Worm (Caenorhabditis elegans) whole organism, L4 larva: ENCODE measurements around the gene rnp-5.

Experiments used
- F10B5.3 ChIP-seq: sonication (generic microtip); optimal IDR thresholded peaks from 2 replicates; lab custom pipeline; 2016; ENCODE audit warnings: mild to moderate bottlenecking, missing genetic modification characterization, missing compliant biosample characterization
- F26F4.8 ChIP-seq: fragments of 200-800 bp; sonication (Bioruptor generic); conservative IDR thresholded peaks from 2 replicates; pipeline ENCODE4 v1.3.6; 2022; ENCODE audit warnings: missing genetic modification characterization, missing compliant biosample characterization
- F49E8.2 ChIP-seq: sonication (generic microtip); optimal IDR thresholded peaks from 2 replicates; lab custom pipeline; 2016; ENCODE audit warnings: missing compliant biosample characterization, mild to moderate bottlenecking, missing genetic modification characterization, borderline replicate concordance
- R02D3.7 ChIP-seq: fragments of 150-350 bp; sonication (generic microtip); optimal IDR thresholded peaks from 3 replicates; lab custom pipeline; 2014; ENCODE audit warnings: missing biosample characterization, missing genetic modification characterization
- T26A8.4 ChIP-seq: fragments of 200-800 bp; sonication (Bioruptor generic); IDR thresholded peaks from 2 replicates; pipeline ENCODE4 v1.3.6; 2022; ENCODE audit warnings: missing genetic modification characterization, missing compliant biosample characterization
- Y5F2A.4 ChIP-seq: fragments of 200-800 bp; sonication (Bioruptor generic); optimal IDR thresholded peaks from 2 replicates; lab custom pipeline; 2018; ENCODE audit warnings: mild to moderate bottlenecking, missing genetic modification characterization, missing compliant biosample characterization
- Y75B8A.6 ChIP-seq: fragments of 200-800 bp; sonication (Bioruptor generic); IDR thresholded peaks from 2 replicates; pipeline ENCODE4 v1.3.6; 2022; ENCODE audit warnings: missing genetic modification reagents, missing genetic modification characterization, missing compliant biosample characterization
- aha-1 ChIP-seq: fragments of 150-350 bp; peaks from one replicate; lab custom pipeline; 2014; ENCODE audit warnings: missing biosample characterization, missing genetic modification characterization
- arid-1 ChIP-seq: fragments of 200-800 bp; sonication (Bioruptor generic); conservative IDR thresholded peaks from 2 replicates; pipeline ENCODE4 v1.3.6; 2022; ENCODE audit warnings: missing genetic modification reagents, missing genetic modification characterization, missing compliant biosample characterization
- attf-4 ChIP-seq: sonication (generic microtip); optimal IDR thresholded peaks from 3 replicates; lab custom pipeline; 2017; ENCODE audit warnings: missing biosample characterization, missing genetic modification characterization
- ceh-28 ChIP-seq: fragments of 150-350 bp; optimal IDR thresholded peaks from 2 replicates; lab custom pipeline; 2014; ENCODE audit warnings: missing biosample characterization, missing genetic modification reagents, missing genetic modification characterization
- ceh-62 ChIP-seq: sonication (generic microtip); optimal IDR thresholded peaks from 2 replicates; lab custom pipeline; 2017; ENCODE audit warnings: missing biosample characterization, missing genetic modification characterization
- ces-1 ChIP-seq: fragments of 150-350 bp; sonication (generic microtip); optimal IDR thresholded peaks from 4 replicates; lab custom pipeline; 2014; ENCODE audit warnings: missing biosample characterization, missing genetic modification reagents, missing genetic modification characterization
- cey-2 ChIP-seq: sonication (generic microtip); optimal IDR thresholded peaks from 3 replicates; lab custom pipeline; 2017; ENCODE audit warnings: missing genetic modification characterization, mild to moderate bottlenecking, missing compliant biosample characterization, antibody characterized with exemption, borderline replicate concordance; ENCODE audit not compliant: insufficient read depth
- daf-12 ChIP-seq: fragments of 150-350 bp; optimal IDR thresholded peaks from 2 replicates; lab custom pipeline; 2014; ENCODE audit warnings: missing biosample characterization, missing genetic modification reagents, missing genetic modification characterization
- daf-8 ChIP-seq: fragments of 200-800 bp; sonication (Bioruptor generic); IDR thresholded peaks from 2 replicates; pipeline ENCODE4 v1.3.6; 2022; ENCODE audit warnings: missing genetic modification characterization, missing compliant biosample characterization
- dmd-6 ChIP-seq: fragments of 200-800 bp; sonication (Bioruptor generic); IDR thresholded peaks from 2 replicates; pipeline ENCODE4 v1.3.6; 2022; ENCODE audit warnings: missing genetic modification reagents, missing genetic modification characterization, missing compliant biosample characterization
- dve-1 ChIP-seq: sonication (generic microtip); optimal IDR thresholded peaks from 2 replicates; lab custom pipeline; 2017; ENCODE audit warnings: antibody characterized with exemption, mild to moderate bottlenecking, missing genetic modification characterization, missing compliant biosample characterization; ENCODE audit not compliant: insufficient read depth
- egl-43 ChIP-seq: fragments of 200-800 bp; sonication (Bioruptor generic); IDR thresholded peaks from 2 replicates; pipeline ENCODE4 v1.3.6; 2022; ENCODE audit warnings: missing genetic modification reagents, missing genetic modification characterization, missing compliant biosample characterization
- fos-1 ChIP-seq: fragments of 150-350 bp; optimal IDR thresholded peaks from 2 replicates; lab custom pipeline; 2014; ENCODE audit warnings: missing biosample characterization, missing genetic modification characterization
- gei-8 ChIP-seq: fragments of 200-800 bp; sonication (Bioruptor generic); optimal IDR thresholded peaks from 2 replicates; lab custom pipeline; 2018; ENCODE audit warnings: mild to moderate bottlenecking, missing genetic modification characterization, missing compliant biosample characterization
- hlh-11 ChIP-seq: fragments of 200-800 bp; sonication (Bioruptor generic); optimal IDR thresholded peaks from 2 replicates; lab custom pipeline; 2018; ENCODE audit warnings: mild to moderate bottlenecking, missing genetic modification characterization, missing compliant biosample characterization
- jun-1 ChIP-seq: fragments of 150-350 bp; optimal IDR thresholded peaks from 2 replicates; lab custom pipeline; 2014; ENCODE audit warnings: missing biosample characterization, missing genetic modification reagents, missing genetic modification characterization
- lim-7 ChIP-seq: fragments of 200-800 bp; sonication (Bioruptor generic); IDR thresholded peaks from 2 replicates; pipeline ENCODE4 v1.3.6; 2022; ENCODE audit warnings: missing genetic modification characterization, missing compliant biosample characterization
- lin-29 ChIP-seq: fragments of 200-800 bp; sonication (Bioruptor generic); IDR thresholded peaks from 2 replicates; pipeline ENCODE4 v1.3.6; 2022; ENCODE audit warnings: missing genetic modification reagents, missing genetic modification characterization, missing compliant biosample characterization
- mdl-1 ChIP-seq, 2 experiments: fragments of 150-350 bp in 1 of 2; sonication (generic microtip) in 1 of 2; optimal IDR thresholded peaks; 2 replicates each; lab custom pipeline; 2014 to 2017; ENCODE audit warnings: missing biosample characterization in 2 of 2, missing genetic modification characterization in 2 of 2
- mes-2 ChIP-seq: sonication (generic microtip); optimal IDR thresholded peaks from 2 replicates; lab custom pipeline; 2016; ENCODE audit warnings: missing genotype, mild to moderate bottlenecking, missing genetic modification characterization, missing compliant biosample characterization; ENCODE audit not compliant: poor library complexity, severe bottlenecking
- mxl-2 ChIP-seq: fragments of 200-800 bp; sonication (Bioruptor generic); conservative IDR thresholded peaks from 2 replicates; pipeline ENCODE4 v1.3.6; 2022; ENCODE audit warnings: missing genetic modification reagents, missing genetic modification characterization, missing compliant biosample characterization
- nhr-102 ChIP-seq: sonication (generic microtip); optimal IDR thresholded peaks from 2 replicates; lab custom pipeline; 2016; ENCODE audit warnings: mild to moderate bottlenecking, missing genetic modification characterization, moderate library complexity, missing compliant biosample characterization
- nhr-11 ChIP-seq: fragments of 150-350 bp; optimal IDR thresholded peaks from 2 replicates; lab custom pipeline; 2014; ENCODE audit warnings: missing biosample characterization, missing genetic modification characterization
- nhr-237 ChIP-seq: sonication (generic microtip); optimal IDR thresholded peaks from 2 replicates; lab custom pipeline; 2017; ENCODE audit warnings: missing biosample characterization, missing genetic modification characterization
- nhr-28 ChIP-seq: fragments of 150-350 bp; optimal IDR thresholded peaks from 2 replicates; lab custom pipeline; 2014; ENCODE audit warnings: missing biosample characterization, missing genetic modification characterization
- nhr-48 ChIP-seq: sonication (generic microtip); optimal IDR thresholded peaks from 2 replicates; lab custom pipeline; 2016; ENCODE audit warnings: mild to moderate bottlenecking, missing genetic modification characterization, missing compliant biosample characterization
- nhr-76 ChIP-seq: fragments of 150-350 bp; optimal IDR thresholded peaks from 2 replicates; lab custom pipeline; 2014; ENCODE audit warnings: missing biosample characterization, missing genetic modification characterization
- pha-4 ChIP-seq, 2 experiments: fragments of 150-350 bp in 1 of 2; fragments of 200-800 bp in 1 of 2; sonication (Bioruptor generic) in 1 of 2; IDR thresholded peaks in 1 of 2; optimal IDR thresholded peaks in 1 of 2; 2 replicates each; pipeline versions ENCODE4 v1.3.6 to Lab custom; 2014 to 2022; ENCODE audit warnings: missing genetic modification characterization in 2 of 2, missing genetic modification reagents in 2 of 2, missing biosample characterization in 1 of 2, missing compliant biosample characterization in 1 of 2
- pqm-1 ChIP-seq: sonication (generic microtip); optimal IDR thresholded peaks from 2 replicates; lab custom pipeline; 2017; ENCODE audit warnings: missing biosample characterization, missing genetic modification characterization
- rbr-2 ChIP-seq: sonication (generic microtip); optimal IDR thresholded peaks from 2 replicates; lab custom pipeline; 2016; ENCODE audit warnings: missing genotype, missing genetic modification characterization, missing compliant biosample characterization
- spr-1 ChIP-seq: sonication (generic microtip); optimal IDR thresholded peaks from 2 replicates; lab custom pipeline; 2016; ENCODE audit warnings: mild to moderate bottlenecking, missing genetic modification characterization, missing compliant biosample characterization
- spr-3 ChIP-seq: fragments of 200-800 bp; sonication (Bioruptor generic); optimal IDR thresholded peaks from 2 replicates; lab custom pipeline; 2018; ENCODE audit warnings: mild to moderate bottlenecking, missing genetic modification characterization, missing compliant biosample characterization
- zfp-2 ChIP-seq: sonication (generic microtip); optimal IDR thresholded peaks from 2 replicates; lab custom pipeline; 2016; ENCODE audit warnings: mild to moderate bottlenecking, missing genetic modification characterization, missing compliant biosample characterization
- ztf-11 ChIP-seq: fragments of 150-350 bp; optimal IDR thresholded peaks from 2 replicates; lab custom pipeline; 2014; ENCODE audit warnings: missing biosample characterization, missing genetic modification characterization

The rnp-5 gene

DNA sequence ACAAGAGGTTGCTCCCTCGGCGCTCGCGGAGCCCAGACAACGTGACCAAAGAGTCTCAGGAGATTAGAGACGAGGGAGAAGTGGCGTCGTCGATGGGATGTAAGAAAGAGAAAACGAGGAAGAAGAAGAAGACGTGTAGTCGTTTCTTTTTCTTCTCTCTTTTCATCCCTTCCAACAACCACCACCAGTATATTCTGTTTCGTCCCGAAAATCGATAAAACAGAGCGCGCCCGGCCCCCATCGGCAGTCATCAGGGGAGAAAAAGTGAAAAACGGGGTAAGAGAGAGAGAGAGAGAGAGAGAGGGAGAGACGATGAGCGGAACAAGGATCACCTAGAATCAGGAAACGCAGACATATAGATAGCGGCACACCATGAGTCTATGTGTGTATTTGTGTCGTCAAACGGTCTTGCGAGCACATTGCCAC, 34.2 kb upstream of the rnp-5 start (continued):
- no peak for TF ChIP-seq pha-4 (GFP tag; IDR thresholded peaks at IDR 0.05; lab: Robert Waterston, UW)
- no peak for TF ChIP-seq pha-4 (tag; optimal IDR thresholded peaks at IDR 0.05; lab: Kevin White, UChicago)
- TF ChIP-seq nhr-11 (tag; lab: Kevin White, UChicago): peak; percentile 60
- TF ChIP-seq ces-1 (GFP tag; lab: Kevin White, UChicago): no peak
- TF ChIP-seq R02D3.7 (tag; lab: Kevin White, UChicago): no peak
- no peak for TF ChIP-seq nhr-76 (tag; lab: Kevin White, UChicago)
- TF ChIP-seq spr-1 (tag; lab: Kevin White, UChicago): peak; percentile 41
- no peak for TF ChIP-seq Y5F2A.4 (GFP tag; lab: Kevin White, UChicago)
- TF ChIP-seq gei-8 (GFP tag; lab: Kevin White, UChicago): no peak
- 0 out of 2 replicates have a peak, but pooled peaks have one; percentile 20 for TF ChIP-seq arid-1 (GFP tag; lab: Robert Waterston, UW)
- no peak for TF ChIP-seq Y75B8A.6 (GFP tag; lab: Robert Waterston, UW)
- TF ChIP-seq nhr-237: no peak
- no peak for TF ChIP-seq jun-1 (tag; lab: Kevin White, UChicago)
- TF ChIP-seq dmd-6 (GFP tag; lab: Robert Waterston, UW): peak; percentile 77
- TF ChIP-seq nhr-28: peak; percentile 65
- TF ChIP-seq rbr-2: peak; percentile 88
- peak; percentile 21 for TF ChIP-seq mes-2 (tag; lab: Kevin White, UChicago)
- TF ChIP-seq nhr-48 (tag; lab: Kevin White, UChicago): no peak
- no peak for TF ChIP-seq cey-2
- no peak for TF ChIP-seq daf-12
- TF ChIP-seq lin-29 (GFP tag; lab: Robert Waterston, UW): no peak
- no peak for TF ChIP-seq zfp-2 (tag; lab: Kevin White, UChicago)
- peak; percentile 71 for TF ChIP-seq dve-1 (tag; lab: Kevin White, UChicago)
- no peak for TF ChIP-seq fos-1 (tag; lab: Kevin White, UChicago)
- no peak for TF ChIP-seq spr-3 (GFP tag; lab: Kevin White, UChicago)
- TF ChIP-seq egl-43 (GFP tag; lab: Robert Waterston, UW): peak; percentile 76
- TF ChIP-seq nhr-102 (tag; lab: Kevin White, UChicago): no peak
- peak; percentile 1 to 72 for TF ChIP-seq mdl-1 (tag; optimal IDR thresholded peaks at IDR 0.05; lab: Kevin White, UChicago)
- no peak for TF ChIP-seq ztf-11 (tag; lab: Kevin White, UChicago)
- TF ChIP-seq daf-8 (GFP tag; lab: Robert Waterston, UW): no peak
- TF ChIP-seq ceh-62 (tag; lab: Kevin White, UChicago): no peak
- TF ChIP-seq mxl-2 (GFP tag; lab: Robert Waterston, UW): no peak
- peak; percentile 84 for TF ChIP-seq ceh-28
- TF ChIP-seq hlh-11: peak; percentile 80
- peak; percentile 94 for TF ChIP-seq aha-1 (tag; lab: Kevin White, UChicago)
- TF ChIP-seq T26A8.4 (GFP tag; lab: Robert Waterston, UW): peak; percentile 62
- no peak for TF ChIP-seq F10B5.3

DNA sequence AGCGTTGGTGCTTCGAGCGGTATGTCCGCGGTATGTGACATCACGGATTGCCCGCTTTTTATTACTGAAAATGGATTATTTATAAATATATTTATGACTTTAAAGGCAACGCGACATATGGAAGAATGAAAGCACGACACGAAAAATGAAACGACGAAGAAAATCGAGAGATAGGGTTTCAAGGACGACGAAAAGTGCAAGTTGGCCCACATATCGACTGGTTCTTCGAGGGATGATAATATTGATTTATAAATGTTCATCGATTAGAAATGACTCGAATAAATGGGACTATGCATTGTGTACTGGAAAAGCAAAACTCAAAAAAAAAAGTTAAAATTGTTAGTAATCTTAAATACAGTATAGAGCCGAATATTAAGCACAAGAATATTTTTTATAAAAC, 33.0 kb upstream of the rnp-5 start, which contains the start of gene zer-1:
zer-1 (minus strand) TSS at position 68 of the 400 bp plus-strand sequence.
- no peak for TF ChIP-seq F49E8.2
- TF ChIP-seq attf-4 (tag; lab: Kevin White, UChicago): no peak
- TF ChIP-seq pqm-1 (tag; lab: Kevin White, UChicago): no peak
- TF ChIP-seq lim-7: no peak
- TF ChIP-seq dmd-6 (GFP tag; lab: Robert Waterston, UW): no peak
- no peak for TF ChIP-seq Y75B8A.6 (GFP tag; lab: Robert Waterston, UW)
- TF ChIP-seq F26F4.8 (GFP tag; lab: Robert Waterston, UW): no peak
- no peak for TF ChIP-seq egl-43 (GFP tag; lab: Robert Waterston, UW)
- TF ChIP-seq arid-1 (GFP tag; lab: Robert Waterston, UW): no peak
- no peak for TF ChIP-seq nhr-237
